Worm (Caenorhabditis elegans) whole organism, L1 larva: ENCODE data around the gene ZK892.3.

Source experiments
- alr-1 ChIP-seq: fragments of 200-800 bp; sonication (Bioruptor generic); optimal IDR thresholded peaks from 2 replicates; lab custom pipeline; 2018; ENCODE audit warnings: borderline replicate concordance, mild to moderate bottlenecking, missing genetic modification characterization, missing compliant biosample characterization
- ceh-8 ChIP-seq: fragments of 200-800 bp; sonication (Bioruptor generic); optimal IDR thresholded peaks from 2 replicates; lab custom pipeline; 2018; ENCODE audit warnings: mild to moderate bottlenecking, missing genetic modification characterization, moderate library complexity, missing compliant biosample characterization
- dpl-1 ChIP-seq, 3 experiments: fragments of 150-350 bp in 2 of 3; sonication (generic microtip) in 1 of 3; optimal IDR thresholded peaks; 2 replicates each; lab custom pipeline; 2014 to 2017; ENCODE audit warnings: missing biosample characterization in 3 of 3, missing genetic modification characterization in 3 of 3, missing genetic modification reagents in 3 of 3
- fos-1 ChIP-seq: fragments of 150-350 bp; optimal IDR thresholded peaks from 2 replicates; lab custom pipeline; 2014; ENCODE audit warnings: missing biosample characterization, missing genetic modification characterization
- irx-1 ChIP-seq: sonication (generic microtip); optimal IDR thresholded peaks from 2 replicates; lab custom pipeline; 2016; ENCODE audit warnings: missing genetic modification characterization, missing compliant biosample characterization
- jun-1 ChIP-seq: fragments of 150-350 bp; optimal IDR thresholded peaks from 2 replicates; lab custom pipeline; 2014; ENCODE audit warnings: missing biosample characterization, missing genetic modification reagents, missing genetic modification characterization
- lin-39 ChIP-seq: fragments of 150-350 bp; optimal IDR thresholded peaks from 2 replicates; lab custom pipeline; 2014; ENCODE audit warnings: missing biosample characterization, missing genetic modification reagents, missing genetic modification characterization
- nhr-11 ChIP-seq: fragments of 150-350 bp; optimal IDR thresholded peaks from 2 replicates; lab custom pipeline; 2014; ENCODE audit warnings: missing biosample characterization, missing genetic modification characterization
- nhr-77 ChIP-seq: fragments of 150-350 bp; optimal IDR thresholded peaks from 2 replicates; lab custom pipeline; 2014; ENCODE audit warnings: missing biosample characterization, missing genetic modification characterization
- pqm-1 ChIP-seq: sonication (generic microtip); optimal IDR thresholded peaks from 3 replicates; lab custom pipeline; 2017; ENCODE audit warnings: missing biosample characterization, missing genetic modification characterization
- tbx-2 ChIP-seq: sonication (generic microtip); optimal IDR thresholded peaks from 2 replicates; lab custom pipeline; 2016; ENCODE audit warnings: missing genetic modification characterization, missing compliant biosample characterization
- ztf-4 ChIP-seq: fragments of 150-350 bp; optimal IDR thresholded peaks from 2 replicates; lab custom pipeline; 2014; ENCODE audit warnings: missing biosample characterization, missing genetic modification characterization

ce11 chrII:9967999-9968706 is 33.5 kb upstream of the ZK892.3 start, which contains the start of the genes R53.4 and psf-1:
- TF ChIP-seq ztf-4 (tag; lab: Kevin White, UChicago) (no peak), lin-39 (tag; lab: Kevin White, UChicago) (no peak), irx-1 (tag; lab: Kevin White, UChicago) (peak; percentile 53), ceh-8 (no peak), jun-1 (tag; lab: Kevin White, UChicago) (no peak), alr-1 (no peak), fos-1 (no peak), nhr-11 (no peak), pqm-1 (tag; lab: Kevin White, UChicago) (no peak), tbx-2 (tag; lab: Kevin White, UChicago) (peak; percentile 72), dpl-1 (GFP tag; optimal IDR thresholded peaks at IDR 0.05; lab: Kevin White, UChicago) (peak; percentile 79 to 91 (median 83)), nhr-77 (tag; lab: Kevin White, UChicago) (peak; percentile 25)
